Worm (Caenorhabditis elegans) whole organism, L3 larva: ENCODE results near the gene srw-56.
"Not testable (repeated sequence)": the region's sequence is repeated elsewhere in the genome, so short reads cannot be mapped to it uniquely, and the experiment has no call there.

Experiments used
- ZK546.5 ChIP-seq: sonication (generic microtip); optimal IDR thresholded peaks from 2 replicates; lab custom pipeline; 2017; ENCODE audit warnings: missing biosample characterization, missing genetic modification characterization
- ama-1 ChIP-seq: fragments of 150-350 bp; optimal IDR thresholded peaks from 2 replicates; lab custom pipeline; 2018
- ceh-16 ChIP-seq: sonication (generic microtip); optimal IDR thresholded peaks from 2 replicates; lab custom pipeline; 2017; ENCODE audit warnings: missing biosample characterization, missing genetic modification characterization
- ceh-28 ChIP-seq: fragments of 150-350 bp; optimal IDR thresholded peaks from 2 replicates; lab custom pipeline; 2014; ENCODE audit warnings: missing biosample characterization, missing genetic modification reagents, missing genetic modification characterization
- ceh-82 ChIP-seq: fragments of 150-350 bp; optimal IDR thresholded peaks from 2 replicates; lab custom pipeline; 2014; ENCODE audit warnings: missing biosample characterization, missing genetic modification characterization
- egl-27 ChIP-seq: sonication (generic microtip); optimal IDR thresholded peaks from 4 replicates; lab custom pipeline; 2017; ENCODE audit warnings: missing biosample characterization, missing genetic modification reagents, missing genetic modification characterization
- egl-5 ChIP-seq: fragments of 150-350 bp; optimal IDR thresholded peaks from 2 replicates; lab custom pipeline; 2017; ENCODE audit warnings: missing biosample characterization, missing genetic modification reagents, missing genetic modification characterization, inconsistent platforms
- elt-1 ChIP-seq: fragments of 150-350 bp; optimal IDR thresholded peaks from 2 replicates; lab custom pipeline; 2014; ENCODE audit warnings: missing biosample characterization, missing genetic modification characterization
- elt-2 ChIP-seq: sonication (generic microtip); optimal IDR thresholded peaks from 2 replicates; lab custom pipeline; 2016; ENCODE audit warnings: missing genetic modification reagents, mild to moderate bottlenecking, missing genetic modification characterization, missing compliant biosample characterization
- eor-1 ChIP-seq, 2 experiments: fragments of 150-350 bp; optimal IDR thresholded peaks; 2 replicates each; lab custom pipeline; 2014 to 2018; ENCODE audit warnings: missing biosample characterization in 2 of 2, missing genetic modification characterization in 2 of 2
- fkh-10 ChIP-seq: sonication (generic microtip); optimal IDR thresholded peaks from 2 replicates; lab custom pipeline; 2017; ENCODE audit warnings: missing biosample characterization, missing genetic modification reagents, missing genetic modification characterization
- fos-1 ChIP-seq: fragments of 150-350 bp; optimal IDR thresholded peaks from 2 replicates; lab custom pipeline; 2014; ENCODE audit warnings: missing biosample characterization, missing genetic modification characterization
- hmg-11 ChIP-seq: sonication (generic microtip); optimal IDR thresholded peaks from 2 replicates; lab custom pipeline; 2016; ENCODE audit warnings: missing genetic modification characterization, missing compliant biosample characterization
- lin-15B ChIP-seq: fragments of 150-350 bp; optimal IDR thresholded peaks from 2 replicates; lab custom pipeline; 2014; ENCODE audit warnings: missing biosample characterization, missing genetic modification characterization
- lin-39 ChIP-seq: fragments of 150-350 bp; optimal IDR thresholded peaks from 2 replicates; lab custom pipeline; 2018; ENCODE audit warnings: missing biosample characterization, missing genetic modification reagents, missing genetic modification characterization
- lsy-12 ChIP-seq: sonication (generic microtip); optimal IDR thresholded peaks from 2 replicates; lab custom pipeline; 2016; ENCODE audit warnings: mild to moderate bottlenecking, missing genetic modification characterization, missing compliant biosample characterization
- mdl-1 ChIP-seq: fragments of 150-350 bp; optimal IDR thresholded peaks from 2 replicates; lab custom pipeline; 2014; ENCODE audit warnings: missing biosample characterization, missing genetic modification characterization
- mml-1 ChIP-seq: fragments of 150-350 bp; sonication (generic microtip); optimal IDR thresholded peaks from 3 replicates; lab custom pipeline; 2014; ENCODE audit warnings: missing biosample characterization, missing genetic modification characterization
- nfya-1 ChIP-seq: sonication (generic microtip); optimal IDR thresholded peaks from 2 replicates; lab custom pipeline; 2017; ENCODE audit warnings: missing genetic modification characterization, mild to moderate bottlenecking, missing compliant biosample characterization, antibody characterized with exemption, moderate library complexity; ENCODE audit not compliant: insufficient read depth
- nhr-11 ChIP-seq: fragments of 150-350 bp; optimal IDR thresholded peaks from 2 replicates; lab custom pipeline; 2014; ENCODE audit warnings: missing biosample characterization, missing genetic modification characterization
- nhr-237 ChIP-seq: fragments of 150-350 bp; optimal IDR thresholded peaks from 2 replicates; lab custom pipeline; 2014; ENCODE audit warnings: missing biosample characterization, missing genetic modification characterization
- nhr-28 ChIP-seq: fragments of 150-350 bp; optimal IDR thresholded peaks from 2 replicates; lab custom pipeline; 2014; ENCODE audit warnings: missing biosample characterization, missing genetic modification characterization
- nhr-43 ChIP-seq: sonication (generic microtip); optimal IDR thresholded peaks from 2 replicates; lab custom pipeline; 2016; ENCODE audit warnings: mild to moderate bottlenecking, missing genetic modification characterization, missing compliant biosample characterization; ENCODE audit not compliant: poor library complexity, severe bottlenecking
- nhr-67 ChIP-seq: fragments of 150-350 bp; optimal IDR thresholded peaks from 2 replicates; lab custom pipeline; 2014; ENCODE audit warnings: missing biosample characterization, missing genetic modification characterization
- nhr-76 ChIP-seq: fragments of 150-350 bp; sonication (generic microtip); optimal IDR thresholded peaks from 5 replicates; lab custom pipeline; 2014; ENCODE audit warnings: missing biosample characterization, missing genetic modification characterization
- pqm-1 ChIP-seq: fragments of 150-350 bp; optimal IDR thresholded peaks from 2 replicates; lab custom pipeline; 2017; ENCODE audit warnings: missing biosample characterization, missing genetic modification characterization, inconsistent platforms
- snpc-4 ChIP-seq: fragments of 150-350 bp; optimal IDR thresholded peaks from 2 replicates; lab custom pipeline; 2014; ENCODE audit warnings: missing biosample characterization, missing genetic modification characterization
- tbx-2 ChIP-seq: sonication (generic microtip); optimal IDR thresholded peaks from 2 replicates; lab custom pipeline; 2016; ENCODE audit warnings: mild to moderate bottlenecking, missing genetic modification characterization, missing compliant biosample characterization
- unc-62 ChIP-seq: fragments of 150-350 bp; sonication (generic microtip); optimal IDR thresholded peaks from 4 replicates; lab custom pipeline; 2014; ENCODE audit warnings: missing biosample characterization, missing genetic modification reagents, missing genetic modification characterization
- zag-1 ChIP-seq: fragments of 150-350 bp; optimal IDR thresholded peaks from 2 replicates; lab custom pipeline; 2014; ENCODE audit warnings: missing biosample characterization, missing genetic modification characterization
- ztf-4 ChIP-seq: fragments of 150-350 bp; optimal IDR thresholded peaks from 2 replicates; lab custom pipeline; 2014; ENCODE audit warnings: missing biosample characterization, missing genetic modification characterization

Gene srw-56

DNA sequence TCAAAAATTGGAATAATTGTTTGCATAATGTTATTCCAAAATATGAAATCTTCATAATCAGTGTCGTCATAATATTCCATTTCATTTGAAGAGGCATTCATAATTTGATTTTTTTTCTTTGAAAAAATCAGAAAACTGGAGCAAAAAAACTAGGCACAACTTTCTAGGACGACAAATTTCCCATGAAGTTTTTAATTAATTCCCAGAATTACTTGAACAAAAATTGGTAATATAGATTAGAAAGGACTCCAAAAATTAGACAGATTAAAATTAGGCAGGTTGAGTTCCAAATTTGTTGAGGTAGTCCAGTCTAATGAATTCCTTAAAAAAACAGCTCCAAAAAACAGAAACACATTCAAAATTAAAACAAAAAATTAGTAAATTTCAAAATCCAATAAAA lies 2.3 kb upstream of the srw-56 start, which contains the start of gene srw-57:
Gene srw-57 (minus strand): TSS at position 101 of the 400 bp plus-strand sequence.
- no peak for TF ChIP-seq ceh-28

ce11 chrV:15950903-15951302 lies 1.8 kb downstream of the srw-56 start, which contains the start of gene srw-59:
Gene srw-59, minus strand, starts transcription at chrV:15951003.
- no peak for TF ChIP-seq nhr-237 (tag; lab: Kevin White, UChicago)
- no peak for TF ChIP-seq lin-15B
- no peak for TF ChIP-seq elt-2 (tag; lab: Kevin White, UChicago)
- TF ChIP-seq unc-62, result no peak
- no peak for TF ChIP-seq nhr-43 (tag; lab: Kevin White, UChicago)
- no peak for TF ChIP-seq nhr-11 (tag; lab: Kevin White, UChicago)
- TF ChIP-seq ztf-4, result no peak
- TF ChIP-seq tbx-2 (tag; lab: Kevin White, UChicago), result no peak
- no peak for TF ChIP-seq ama-1 (lab: Kevin White, UChicago)
- TF ChIP-seq pqm-1 (tag; lab: Kevin White, UChicago), result no peak
- no peak for TF ChIP-seq zag-1 (tag; lab: Kevin White, UChicago)
- no peak for TF ChIP-seq ZK546.5 (tag; lab: Kevin White, UChicago)
- TF ChIP-seq lsy-12 (tag; lab: Kevin White, UChicago), result no peak
- no peak for TF ChIP-seq egl-27 (tag; lab: Kevin White, UChicago)

DNA sequence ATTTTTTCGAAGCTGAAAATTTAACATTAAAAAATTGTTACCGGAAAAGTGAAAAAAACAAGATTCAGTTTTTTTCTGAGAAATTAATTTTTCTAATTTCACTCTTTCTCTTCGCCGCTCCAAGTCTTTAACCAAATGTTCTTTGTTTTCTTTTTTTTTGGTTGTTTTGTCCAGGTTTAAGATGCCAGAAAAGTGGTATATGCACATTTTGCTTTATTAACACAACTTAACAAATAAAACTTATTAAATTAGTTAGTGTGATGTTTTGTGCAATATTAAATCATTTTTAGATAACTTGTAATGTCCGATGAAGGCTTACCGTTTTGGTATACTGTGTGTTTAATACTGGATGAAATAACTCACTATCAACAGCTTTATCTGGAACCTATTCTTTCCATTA lies 9.5 kb downstream of the srw-56 start, which contains the start of gene srw-53:
Gene srw-53 (plus strand): TSS at position 301 of the 400 bp plus-strand sequence.
- no peak for TF ChIP-seq fkh-10 (GFP tag; lab: Kevin White, UChicago)
- no peak for TF ChIP-seq hmg-11
- TF ChIP-seq mdl-1 (tag; lab: Kevin White, UChicago), result no peak
- TF ChIP-seq, all 47 proteins: peak for 0

- TF ChIP-seq fos-1 (no peak), ceh-16 (tag; lab: Kevin White, UChicago) (no peak), ceh-82 (tag; lab: Kevin White, UChicago) (no peak), fkh-10 (GFP tag; lab: Kevin White, UChicago) (no peak), eor-1 (tag; optimal IDR thresholded peaks at IDR 0.05; lab: Kevin White, UChicago) (no peak)
Observed at ce11 chrV:15940254-15940653, 12.4 kb downstream of the srw-56 start, which contains the start of gene srw-55. Gene srw-55, minus strand, starts transcription at chrV:15940354.

ce11 chrV:15932390-15932789 lies 20.3 kb downstream of the srw-56 start, which contains the start of gene srw-26:
Gene srw-26, minus strand, starts transcription at chrV:15932490.
- TF ChIP-seq fos-1 (no peak), nhr-11 (tag; lab: Kevin White, UChicago) (no peak), nhr-76 (tag; lab: Kevin White, UChicago) (no peak), fkh-10 (GFP tag; lab: Kevin White, UChicago) (no peak), lin-39 (tag; lab: Kevin White, UChicago) (no peak), ceh-16 (tag; lab: Kevin White, UChicago) (no peak), lsy-12 (tag; lab: Kevin White, UChicago) (no peak), nhr-28 (tag; lab: Kevin White, UChicago) (no peak), eor-1 (tag; optimal IDR thresholded peaks at IDR 0.05; lab: Kevin White, UChicago) (no peak), egl-5 (no peak), zag-1 (tag; lab: Kevin White, UChicago) (no peak), mml-1 (tag; lab: Kevin White, UChicago) (no peak), nfya-1 (tag; lab: Kevin White, UChicago) (no peak), mdl-1 (tag; lab: Kevin White, UChicago) (no peak), nhr-67 (tag; lab: Kevin White, UChicago) (no peak), elt-1 (tag; lab: Kevin White, UChicago) (no peak), unc-62 (no peak)
- TF ChIP-seq, all 47 proteins: peak for 0

- not testable (repeated sequence) for TF ChIP-seq ceh-16 (tag; lab: Kevin White, UChicago); snpc-4; tbx-2 (tag; lab: Kevin White, UChicago)
Observed at ce11 chrV:15929882-15930281, 22.8 kb downstream of the srw-56 start, which contains the start of gene srbc-77. Gene srbc-77, plus strand, starts transcription at chrV:15930182.
